Fruit fly (Drosophila melanogaster): ENCODE results near the gene CG3902.

DNA sequence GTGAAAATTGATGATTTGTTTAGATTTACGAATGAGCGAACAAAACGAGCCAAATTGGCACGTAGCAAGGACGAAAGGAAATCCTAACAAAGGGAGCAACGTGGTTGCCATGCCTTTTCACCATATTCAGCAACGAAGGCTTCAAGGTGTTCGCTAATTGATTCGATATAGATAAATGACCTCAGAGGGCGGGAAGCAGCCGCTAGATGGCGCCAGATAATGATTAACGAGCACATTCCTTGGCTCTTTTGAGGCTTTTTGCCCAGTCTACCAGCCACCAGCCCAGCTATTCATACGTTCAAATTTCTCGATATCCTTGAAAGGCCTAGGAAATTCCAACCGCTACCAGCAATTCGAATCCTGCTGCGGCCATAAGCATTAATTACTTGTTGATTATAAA lies 18.4 kb upstream of the CG3902 start:
- no peak for TF ChIP-seq bab1 (GFP tag; optimal IDR thresholded peaks at IDR 0.05)
- TF ChIP-seq CG7101 (tag; optimal IDR thresholded peaks at IDR 0.05), result no peak
- TF ChIP-seq ovo (GFP tag; optimal IDR thresholded peaks at IDR 0.05), result no peak
- no peak for TF ChIP-seq CG1620 (GFP tag; optimal IDR thresholded peaks at IDR 0.05)
- no peak for TF ChIP-seq kay (GFP tag; ENCODE audit: borderline replicate concordance)
- no peak for TF ChIP-seq cic (GFP tag; optimal IDR thresholded peaks at IDR 0.05)
